Fruit fly (Drosophila melanogaster): ENCODE results near the gene CG31279.
A peak's percentile ranks its signal among the peaks of the same experiment; 100 is the strongest.

CG31279 gene

dm6 chr3R:16448378-16449134 is 18.1 kb downstream of the CG31279 start (continued):
- no peak for TF ChIP-seq CG4617 (GFP tag; optimal IDR thresholded peaks at IDR 0.05; ENCODE audit: borderline replicate concordance)
- peak; percentile 78 for TF ChIP-seq gsb-n (tag; optimal IDR thresholded peaks at IDR 0.05)
- TF ChIP-seq fd96Cb (tag; optimal IDR thresholded peaks at IDR 0.05) = peak; percentile 77
- TF ChIP-seq twi (tag; optimal IDR thresholded peaks at IDR 0.05) = no peak
- TF ChIP-seq phol (tag; optimal IDR thresholded peaks at IDR 0.05) = peak; percentile 62
- no peak for TF ChIP-seq CG6854 (GFP tag; optimal IDR thresholded peaks at IDR 0.05)
- no peak for TF ChIP-seq Lpt (GFP tag; optimal IDR thresholded peaks at IDR 0.05)
- TF ChIP-seq Antp (GFP tag; optimal IDR thresholded peaks at IDR 0.05) = peak; percentile 68
- TF ChIP-seq Drgx (GFP tag; IDR thresholded peaks at IDR 0.05) = peak; percentile 88
- peak; percentile 75 for TF ChIP-seq Fer3 (tag; optimal IDR thresholded peaks at IDR 0.05)
- TF ChIP-seq nau (GFP tag; optimal IDR thresholded peaks at IDR 0.05) = peak; percentile 58
- peak; percentile 72 for TF ChIP-seq CG30431 (GFP tag; optimal IDR thresholded peaks at IDR 0.05)
- peak; percentile 65 for TF ChIP-seq CG7556 (GFP tag; optimal IDR thresholded peaks at IDR 0.05)
- TF ChIP-seq gce (GFP tag; IDR thresholded peaks at IDR 0.05) = peak; percentile 82
- TF ChIP-seq chn (GFP tag; optimal IDR thresholded peaks at IDR 0.05) = peak; percentile 13
- TF ChIP-seq CG3847 (GFP tag; IDR thresholded peaks at IDR 0.05) = peak; percentile 58
- peak; percentile 40 for TF ChIP-seq Atf-2 (GFP tag; optimal IDR thresholded peaks at IDR 0.05)
- TF ChIP-seq nom (GFP tag; optimal IDR thresholded peaks at IDR 0.05) = peak; percentile 90
- peak; percentile 49 for TF ChIP-seq CG10267 (tag; optimal IDR thresholded peaks at IDR 0.05)
- peak; percentile 82 for TF ChIP-seq ap (GFP tag; IDR thresholded peaks at IDR 0.05)
- no peak for TF ChIP-seq ftz-f1 (GFP tag; optimal IDR thresholded peaks at IDR 0.05)
- peak; percentile 73 for TF ChIP-seq ttk (GFP tag; IDR thresholded peaks at IDR 0.05)
- TF ChIP-seq lmd (GFP tag; IDR thresholded peaks at IDR 0.05) = peak; percentile 82
- TF ChIP-seq da (GFP tag; optimal IDR thresholded peaks at IDR 0.05) = peak; percentile 50
- peak; percentile 85 for TF ChIP-seq chm (GFP tag; IDR thresholded peaks at IDR 0.05)
- TF ChIP-seq CG32532 (GFP tag; IDR thresholded peaks at IDR 0.05) = peak; percentile 79
- peak; percentile 12 for TF ChIP-seq ro (GFP tag; IDR thresholded peaks at IDR 0.05)
- TF ChIP-seq Doc3 (GFP tag; IDR thresholded peaks at IDR 0.05; ENCODE audit: partially characterized antibody) = no peak
- no peak for TF ChIP-seq CG17829 (tag; optimal IDR thresholded peaks at IDR 0.05)
- peak; percentile 49 for TF ChIP-seq Hsf (GFP tag; optimal IDR thresholded peaks at IDR 0.05)
- TF ChIP-seq B-H1 (GFP tag; IDR thresholded peaks at IDR 0.05) = peak; percentile 77
- TF ChIP-seq cad (GFP tag; optimal IDR thresholded peaks at IDR 0.05) = no peak
- TF ChIP-seq Elba2 (GFP tag; optimal IDR thresholded peaks at IDR 0.05) = no peak
- TF ChIP-seq Eip74EF (GFP tag; optimal IDR thresholded peaks at IDR 0.05) = peak in 1 of 2 experiments; percentile 34
- peak; percentile 35; the same call in 1 of the 2 replicates for TF ChIP-seq MBD-R2 (GFP tag; IDR thresholded peaks at IDR 0.05)
- peak; percentile 7 for TF ChIP-seq shn (GFP tag; optimal IDR thresholded peaks at IDR 0.05)
- no peak for TF ChIP-seq gcm2 (GFP tag; optimal IDR thresholded peaks at IDR 0.05)
- no peak for TF ChIP-seq Dp (GFP tag; optimal IDR thresholded peaks at IDR 0.05)
- TF ChIP-seq crp (GFP tag; optimal IDR thresholded peaks at IDR 0.05) = peak in 1 of 2 experiments; percentile 11
- peak; percentile 80 for TF ChIP-seq CG14667 (GFP tag; IDR thresholded peaks at IDR 0.05)
- TF ChIP-seq CG12659 (GFP tag; optimal IDR thresholded peaks at IDR 0.05) = peak; percentile 51
- TF ChIP-seq Pdp1 (GFP tag; optimal IDR thresholded peaks at IDR 0.05) = peak in 1 of 2 experiments; percentile 22
- TF ChIP-seq sim (GFP tag; IDR thresholded peaks at IDR 0.05) = peak; percentile 87
- peak; percentile 93 for TF ChIP-seq otp (GFP tag; IDR thresholded peaks at IDR 0.05)
- peak; percentile 52 for TF ChIP-seq CG7839 (tag; optimal IDR thresholded peaks at IDR 0.05)
- TF ChIP-seq CG13296 (GFP tag; optimal IDR thresholded peaks at IDR 0.05) = no peak
- peak; percentile 91 for TF ChIP-seq Xrp1 (GFP tag; IDR thresholded peaks at IDR 0.05)
- peak; percentile 7 for TF ChIP-seq Camta (GFP tag; optimal IDR thresholded peaks at IDR 0.05)
- TF ChIP-seq Rfx (GFP tag; IDR thresholded peaks at IDR 0.05) = peak; percentile 77

Measured in whole organism, embryonic.